Worm (Caenorhabditis elegans): ENCODE results near the gene F16F9.1.

F16F9.1 gene

ce11 chrX:8473468-8473867, 27.3 kb downstream of the F16F9.1 start (continued):
- TF ChIP-seq set-16 (GFP tag; IDR thresholded peaks at IDR 0.05) (no peak), zag-1 (tag; optimal IDR thresholded peaks at IDR 0.05) (no peak), nhr-41 (GFP tag; IDR thresholded peaks at IDR 0.05) (peak; percentile 47; the same call in 1 of the 2 replicates), ztf-11 (tag; optimal IDR thresholded peaks at IDR 0.05) (no peak), cey-2 (tag; optimal IDR thresholded peaks at IDR 0.05; ENCODE audit: borderline replicate concordance, insufficient read depth) (no peak), madf-9 (GFP tag; conservative IDR thresholded peaks at IDR 0.05) (no peak), spr-3 (GFP tag; optimal IDR thresholded peaks at IDR 0.05) (no peak), egl-27 (tag; optimal IDR thresholded peaks at IDR 0.05) (no peak), daf-16 (GFP tag; optimal IDR thresholded peaks at IDR 0.05) (peak in 1 of 2 experiments; percentile 19), daf-16 (tag; optimal IDR thresholded peaks at IDR 0.05) (peak; percentile 96), lin-15B (tag; optimal IDR thresholded peaks at IDR 0.05) (no peak), lin-29 (GFP tag; IDR thresholded peaks at IDR 0.05) (no peak), T20F7.1 (GFP tag; optimal IDR thresholded peaks at IDR 0.05) (peak; percentile 60), snpc-1.2 (GFP tag; IDR thresholded peaks at IDR 0.05) (no peak), nhr-102 (tag; optimal IDR thresholded peaks at IDR 0.05) (peak; percentile 85), ctbp-1 (GFP tag; IDR thresholded peaks at IDR 0.05) (no peak), ces-1 (GFP tag; optimal IDR thresholded peaks at IDR 0.05) (no peak), fos-1 (tag; optimal IDR thresholded peaks at IDR 0.05) (no peak), unc-39 (tag; optimal IDR thresholded peaks at IDR 0.05) (no peak), pha-4 (GFP tag; IDR thresholded peaks at IDR 0.05) (peak; percentile 55), pha-4 (tag; optimal IDR thresholded peaks at IDR 0.05) (no peak), ZK337.2 (GFP tag; IDR thresholded peaks at IDR 0.05) (no peak), daf-12 (tag; optimal IDR thresholded peaks at IDR 0.05) (no peak), madf-5 (GFP tag; IDR thresholded peaks at IDR 0.05) (no peak), T26A8.4 (GFP tag; IDR thresholded peaks at IDR 0.05) (no peak), duxl-1 (tag; optimal IDR thresholded peaks at IDR 0.05; ENCODE audit: poor library complexity) (no peak), attf-4 (tag; optimal IDR thresholded peaks at IDR 0.05) (no peak), hlh-11 (tag; optimal IDR thresholded peaks at IDR 0.05) (peak; percentile 89), daf-8 (GFP tag; IDR thresholded peaks at IDR 0.05) (no peak), lim-7 (GFP tag; IDR thresholded peaks at IDR 0.05) (no peak), ceh-62 (tag; optimal IDR thresholded peaks at IDR 0.05) (no peak), hmg-1.1 (GFP tag; IDR thresholded peaks at IDR 0.05) (no peak), ceh-20 (GFP tag; IDR thresholded peaks at IDR 0.05) (no peak), ztf-7 (tag; optimal IDR thresholded peaks at IDR 0.05) (peak; percentile 76), lin-39 (tag; optimal IDR thresholded peaks at IDR 0.05) (no peak), ceh-32 (tag; optimal IDR thresholded peaks at IDR 0.05; ENCODE audit: poor library complexity) (no peak), mdl-1 (tag; optimal IDR thresholded peaks at IDR 0.05) (no peak), mes-2 (tag; optimal IDR thresholded peaks at IDR 0.05; ENCODE audit: poor library complexity, severe bottlenecking) (peak; percentile 7), F37D6.2 (tag; optimal IDR thresholded peaks at IDR 0.05) (no peak), php-3 (GFP tag; IDR thresholded peaks at IDR 0.05) (peak; percentile 89), lin-1 (GFP tag; IDR thresholded peaks at IDR 0.05) (peak; percentile 79; the same call in 1 of the 2 replicates), dmd-6 (GFP tag; IDR thresholded peaks at IDR 0.05) (peak; percentile 97), nhr-42 (GFP tag; IDR thresholded peaks at IDR 0.05) (no peak), D1046.2 (GFP tag; IDR thresholded peaks at IDR 0.05) (no peak), ceh-28 (tag; optimal IDR thresholded peaks at IDR 0.05) (no peak), tra-1 (GFP tag; IDR thresholded peaks at IDR 0.05) (peak; percentile 67; the same call in 1 of the 2 replicates), mep-1 (tag; optimal IDR thresholded peaks at IDR 0.05) (peak; percentile 79), zip-2 (tag; optimal IDR thresholded peaks at IDR 0.05) (no peak), lir-3 (tag; optimal IDR thresholded peaks at IDR 0.05) (no peak), nhr-6 (tag; optimal IDR thresholded peaks at IDR 0.05) (peak; percentile 67), ceh-82 (tag; optimal IDR thresholded peaks at IDR 0.05) (no peak), dve-1 (tag; optimal IDR thresholded peaks at IDR 0.05; ENCODE audit: insufficient read depth) (peak; percentile 97)
